Worm (Caenorhabditis elegans) whole organism, late embryonic: ENCODE data around the gene nmt-1.

Source experiments
- ceh-9 ChIP-seq: sonication (generic microtip); optimal IDR thresholded peaks from 2 replicates; lab custom pipeline; 2016; ENCODE audit warnings: mild to moderate bottlenecking, missing genetic modification characterization, inconsistent platforms, missing compliant biosample characterization
- madf-2 ChIP-seq: sonication (generic microtip); optimal IDR thresholded peaks from 2 replicates; lab custom pipeline; 2017; ENCODE audit warnings: missing genetic modification characterization, missing compliant biosample characterization
- odd-2 ChIP-seq: sonication (generic microtip); optimal IDR thresholded peaks from 2 replicates; lab custom pipeline; 2017; ENCODE audit warnings: antibody characterized with exemption, mild to moderate bottlenecking, missing genetic modification characterization, missing compliant biosample characterization

DNA sequence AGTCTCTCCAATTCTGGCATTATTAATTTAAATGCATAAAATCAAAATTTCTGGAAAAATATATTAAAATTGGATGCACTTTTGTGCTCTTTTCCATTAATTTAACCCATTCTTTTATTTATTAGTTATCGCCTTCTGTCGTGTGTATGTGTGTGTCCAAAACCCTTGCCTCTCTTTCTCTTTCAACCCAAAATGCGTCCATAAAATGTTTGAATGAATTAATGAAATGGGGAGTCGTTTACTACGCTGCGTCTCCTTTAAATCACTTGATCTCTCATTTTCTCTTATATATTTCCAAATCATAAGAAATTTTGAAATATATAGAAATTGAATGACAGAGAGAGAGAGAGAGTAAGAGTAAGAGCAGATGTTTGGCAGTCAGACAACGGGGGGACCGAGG is 38.2 kb downstream of the nmt-1 start:
- no peak for TF ChIP-seq madf-2
- TF ChIP-seq odd-2 (tag; lab: Kevin White, UChicago), result no peak
- no peak for TF ChIP-seq ceh-9 (tag; lab: Kevin White, UChicago)
